Worm (Caenorhabditis elegans) whole organism, midembryonic: ENCODE data around the gene nep-26.

Experiments
- T22C8.4 ChIP-seq: fragments of 200-800 bp; sonication (Bioruptor generic); IDR thresholded peaks from 2 replicates; pipeline ENCODE4 v1.3.6; 2022; ENCODE audit warnings: missing genetic modification characterization, missing compliant biosample characterization
- flt-1 ChIP-seq: fragments of 200-800 bp; sonication (Bioruptor generic); IDR thresholded peaks from 2 replicates; pipeline ENCODE4 v1.3.6; 2022; ENCODE audit warnings: missing genetic modification characterization, missing compliant biosample characterization
- med-1 ChIP-seq: sonication (generic microtip); optimal IDR thresholded peaks from 2 replicates; lab custom pipeline; 2017; ENCODE audit warnings: missing genetic modification characterization, mild to moderate bottlenecking, missing compliant biosample characterization, antibody characterized with exemption, missing genetic modification reagents; ENCODE audit not compliant: insufficient read depth

DNA sequence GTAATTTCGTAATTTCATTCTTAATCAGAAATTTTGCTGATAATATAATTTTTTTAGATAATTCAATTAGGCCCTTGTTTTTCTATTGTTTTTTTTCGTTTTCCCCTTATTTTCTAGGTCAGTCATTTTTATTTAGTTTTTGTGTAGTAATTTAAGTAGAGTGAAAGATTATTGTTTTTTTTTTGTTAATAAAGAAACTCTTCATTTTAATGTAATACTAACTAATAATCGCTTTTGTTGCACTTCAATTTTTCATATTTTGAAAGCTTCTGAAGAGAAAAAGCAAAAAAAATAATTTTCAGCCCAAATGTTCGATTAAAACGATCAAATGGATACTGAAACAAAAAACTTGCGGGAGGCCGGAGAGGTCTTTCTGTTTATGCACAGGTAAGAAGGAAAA is 49.0 kb downstream of the nep-26 start, which contains the start of gene F54B3.1:
- TF ChIP-seq T22C8.4 (no peak), med-1 (GFP tag; lab: Kevin White, UChicago) (no peak), flt-1 (GFP tag; lab: Robert Waterston, UW) (no peak)
